Worm (Caenorhabditis elegans): ENCODE data around the gene F07E5.8.

DNA sequence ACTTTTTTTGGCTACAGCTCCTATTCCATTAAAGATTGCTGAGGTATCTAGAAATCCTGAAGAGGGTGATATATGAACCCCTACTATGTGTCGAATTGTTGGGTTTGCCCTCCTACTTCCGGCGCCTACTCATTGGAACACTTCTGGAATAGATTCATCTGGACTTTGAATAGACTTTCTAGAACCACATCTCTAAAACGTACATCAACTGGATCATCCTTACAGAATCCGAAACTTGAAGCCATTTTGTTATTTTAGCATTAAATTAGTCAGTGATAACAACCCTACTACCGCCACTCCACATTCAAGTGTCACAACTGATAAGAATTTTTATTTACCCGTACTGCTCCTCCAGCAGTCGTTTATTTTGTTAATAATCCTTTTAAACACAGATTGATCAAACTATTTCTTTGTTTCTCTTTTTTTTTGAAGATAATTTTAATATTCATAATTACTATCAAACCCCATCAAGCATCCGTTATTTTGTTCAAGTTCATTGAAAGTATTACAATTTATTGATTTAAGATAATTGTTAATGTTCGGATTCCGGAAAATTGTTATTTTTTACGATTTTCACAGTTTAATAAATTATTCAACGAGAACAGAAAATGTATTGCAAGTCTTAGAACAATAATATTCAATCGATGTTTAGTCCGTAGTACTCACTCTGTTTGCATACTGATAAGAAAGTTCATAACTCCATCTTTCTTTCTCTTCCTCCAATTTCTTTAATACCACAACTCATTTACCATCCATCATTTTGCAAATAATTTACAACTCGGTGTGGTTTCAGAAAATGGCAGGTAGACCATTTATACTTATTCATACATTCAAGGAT lies 23.9 kb upstream of the F07E5.8 start, which contains the start of gene math-42:
- TF ChIP-seq ceh-82 (tag; optimal IDR thresholded peaks at IDR 0.05): no peak
- no peak for TF ChIP-seq Y105C5A.15 (GFP tag; IDR thresholded peaks at IDR 0.05)
- no peak for TF ChIP-seq ceh-28 (tag; optimal IDR thresholded peaks at IDR 0.05)
